Worm (Caenorhabditis elegans): ENCODE results near the gene ZK622.5.

DNA sequence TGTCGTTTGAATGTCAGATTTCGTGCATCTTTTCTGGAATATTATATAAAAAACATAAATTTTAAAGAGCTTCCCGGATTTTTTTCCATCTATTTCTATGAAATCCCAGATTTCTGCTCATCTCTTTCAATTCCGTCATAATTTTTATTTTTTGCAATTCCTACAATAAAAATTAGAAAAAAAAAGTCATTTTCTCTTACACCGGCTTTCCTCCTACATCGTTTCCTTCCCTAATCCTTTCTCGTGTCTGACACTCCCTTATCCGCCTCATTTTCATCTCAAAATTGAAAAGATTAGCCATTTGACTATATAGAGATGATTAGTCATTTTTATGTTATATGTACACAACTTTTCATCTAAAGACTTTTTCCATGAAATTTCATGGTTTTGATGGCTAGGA lies 21.6 kb downstream of the ZK622.5 start:
- no peak for TF ChIP-seq nhr-179 (tag; optimal IDR thresholded peaks at IDR 0.05)
- TF ChIP-seq pha-4 (tag; optimal IDR thresholded peaks at IDR 0.05) = no peak
- TF ChIP-seq unc-130 (GFP tag; optimal IDR thresholded peaks at IDR 0.05) = no peak

Data from whole organism, young adult.